Fruit fly (Drosophila melanogaster): ENCODE measurements around the gene Smr.

dm6 chrX:12739047-12739446, 3.4 kb downstream of the Smr start:
- TF ChIP-seq CG11085 (GFP tag; IDR thresholded peaks at IDR 0.05) = no peak
- TF ChIP-seq Dbx (GFP tag; IDR thresholded peaks at IDR 0.05) = no peak
- TF ChIP-seq tup (GFP tag; optimal IDR thresholded peaks at IDR 0.05) = no peak
- TF ChIP-seq ftz-f1 (GFP tag; optimal IDR thresholded peaks at IDR 0.05) = no peak
- no peak for TF ChIP-seq CG1233 (GFP tag; optimal IDR thresholded peaks at IDR 0.05)
- no peak for TF ChIP-seq Oaz (GFP tag; IDR thresholded peaks at IDR 0.05)
- TF ChIP-seq CG4424 (GFP tag; optimal IDR thresholded peaks at IDR 0.05) = no peak
- no peak for TF ChIP-seq CG6683 (GFP tag; optimal IDR thresholded peaks at IDR 0.05)
- no peak for TF ChIP-seq nau (GFP tag; optimal IDR thresholded peaks at IDR 0.05)
- no peak for TF ChIP-seq CG4282 (GFP tag; optimal IDR thresholded peaks at IDR 0.05)
- TF ChIP-seq CG5180 (GFP tag; optimal IDR thresholded peaks at IDR 0.05) = peak; percentile 62
- no peak for TF ChIP-seq Dip2 (GFP tag; IDR thresholded peaks at IDR 0.05)
